Fruit fly (Drosophila melanogaster): ENCODE data around the gene CG10097.

CG10097 gene

DNA sequence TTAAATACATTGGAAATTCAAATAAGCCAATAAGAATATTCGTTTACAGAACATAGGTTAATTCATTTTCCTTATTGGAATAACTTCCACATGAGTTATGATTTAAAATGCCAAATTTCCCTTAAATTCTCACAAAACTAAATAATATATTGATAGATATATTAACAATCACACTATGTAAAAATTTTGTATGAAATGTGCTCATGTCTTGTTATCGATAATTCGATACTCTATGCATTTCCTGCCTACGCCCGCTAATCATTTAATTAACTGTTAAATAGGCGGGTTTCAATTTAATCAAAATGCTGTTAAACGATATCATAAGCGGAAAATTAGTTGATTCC, 30.5 kb upstream of the CG10097 start, which contains the start of gene NANS:
Gene NANS (plus strand): TSS at position 269 of the 344 bp plus-strand sequence.
- TF ChIP-seq rn (GFP tag; IDR thresholded peaks at IDR 0.05), result no peak
- TF ChIP-seq gl (tag; optimal IDR thresholded peaks at IDR 0.05), result no peak
- TF ChIP-seq EcR (GFP tag; optimal IDR thresholded peaks at IDR 0.05), result no peak
- TF ChIP-seq Pif1A (GFP tag; optimal IDR thresholded peaks at IDR 0.05), result no peak
- no peak for TF ChIP-seq CG15710 (tag; optimal IDR thresholded peaks at IDR 0.05)
- TF ChIP-seq CG14655 (GFP tag; optimal IDR thresholded peaks at IDR 0.05), result no peak
- no peak for TF ChIP-seq CG8301 (tag; optimal IDR thresholded peaks at IDR 0.05)
- no peak for TF ChIP-seq Ets98B (GFP tag; IDR thresholded peaks at IDR 0.05)
- TF ChIP-seq CG32121 (GFP tag; IDR thresholded peaks at IDR 0.05), result no peak
- no peak for TF ChIP-seq CG17806 (tag; optimal IDR thresholded peaks at IDR 0.05)
- no peak for TF ChIP-seq CG9948 (tag; optimal IDR thresholded peaks at IDR 0.05)
- no peak for TF ChIP-seq CG13204 (GFP tag; optimal IDR thresholded peaks at IDR 0.05)
- no peak for TF ChIP-seq D1 (tag; optimal IDR thresholded peaks at IDR 0.05)
- no peak for TF ChIP-seq CG12605 (GFP tag; IDR thresholded peaks at IDR 0.05)
- no peak for TF ChIP-seq CG8159 (tag; optimal IDR thresholded peaks at IDR 0.05)
- TF ChIP-seq CG10348 (GFP tag; IDR thresholded peaks at IDR 0.05), result no peak
- no peak for TF ChIP-seq fd96Ca (GFP tag; IDR thresholded peaks at IDR 0.05)
- no peak for TF ChIP-seq Pif1B (GFP tag; optimal IDR thresholded peaks at IDR 0.05)
- TF ChIP-seq CG4496 (GFP tag; IDR thresholded peaks at IDR 0.05), result no peak

DNA sequence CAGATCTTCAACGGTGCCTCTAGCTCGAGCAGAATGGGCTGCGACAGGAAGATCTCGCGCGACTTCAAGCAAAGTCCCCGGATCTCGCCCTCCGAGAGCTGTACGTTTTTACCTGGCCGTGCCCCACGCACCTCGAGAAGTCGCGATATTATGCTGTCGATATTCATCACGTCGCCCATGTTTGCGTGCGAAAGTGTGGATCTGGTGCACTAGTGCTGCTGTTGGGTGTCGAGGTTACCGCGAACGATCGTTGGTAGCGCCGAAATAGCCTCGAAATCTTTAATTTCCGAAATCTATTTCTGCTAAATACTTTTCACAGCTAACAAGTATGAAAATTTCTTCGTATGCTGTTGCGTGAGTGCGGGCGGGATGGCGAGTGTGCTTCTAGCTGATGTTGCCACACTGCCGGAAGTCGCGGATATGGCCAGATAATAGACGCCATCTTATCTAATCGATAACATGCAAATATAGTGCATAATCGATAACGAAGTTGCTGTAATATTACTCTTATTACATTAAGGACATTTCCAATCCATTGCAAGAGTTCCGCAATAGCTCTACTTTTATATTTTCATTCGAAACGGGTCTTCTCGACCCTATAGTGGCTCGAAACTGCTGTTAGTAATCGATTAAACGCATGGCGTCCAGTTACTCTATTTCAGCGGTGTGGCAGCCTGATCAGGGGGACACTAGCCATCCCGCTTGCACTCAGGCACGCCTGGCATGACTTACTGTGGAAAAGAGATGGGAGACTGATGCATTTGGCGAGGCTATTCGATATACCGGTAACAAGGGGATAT, 29.9 kb upstream of the CG10097 start, which contains the start of gene Pp1-87B:
Gene Pp1-87B (minus strand): TSS at position 408 of the 800 bp plus-strand sequence.
- no peak for TF ChIP-seq Ets98B (GFP tag; IDR thresholded peaks at IDR 0.05)
- TF ChIP-seq Snoo (tag; optimal IDR thresholded peaks at IDR 0.05), result peak; percentile 31
- TF ChIP-seq EcR (GFP tag; optimal IDR thresholded peaks at IDR 0.05), result no peak
- no peak for TF ChIP-seq gl (tag; optimal IDR thresholded peaks at IDR 0.05)
- TF ChIP-seq CG15710 (tag; optimal IDR thresholded peaks at IDR 0.05), result peak; percentile 10
- TF ChIP-seq Pif1A (GFP tag; optimal IDR thresholded peaks at IDR 0.05), result no peak

DNA sequence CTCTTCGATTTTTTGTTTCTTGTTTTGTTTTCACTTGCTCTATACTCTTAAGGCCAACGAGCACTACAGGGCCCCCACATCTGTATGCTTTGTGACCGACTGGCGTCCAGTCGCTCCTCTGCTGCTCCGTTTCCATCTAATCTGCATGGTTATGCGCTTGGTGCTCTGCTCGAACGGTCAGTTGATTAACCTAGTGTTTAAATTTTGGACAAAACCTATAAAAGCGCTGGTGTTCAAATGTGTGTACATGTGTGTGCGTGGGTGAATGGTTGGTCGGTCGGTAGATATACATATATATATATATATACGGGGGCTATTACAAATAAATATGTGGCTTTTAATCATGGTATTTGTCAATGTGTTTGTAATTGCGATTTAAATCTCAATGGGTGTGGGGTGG, 28.2 kb upstream of the CG10097 start:
- TF ChIP-seq CG34367 (tag; optimal IDR thresholded peaks at IDR 0.05) (no peak), Pif1B (GFP tag; optimal IDR thresholded peaks at IDR 0.05) (no peak), Snoo (tag; optimal IDR thresholded peaks at IDR 0.05) (no peak), CG9948 (tag; optimal IDR thresholded peaks at IDR 0.05) (no peak), CG32121 (GFP tag; IDR thresholded peaks at IDR 0.05) (no peak), CG17806 (tag; optimal IDR thresholded peaks at IDR 0.05) (no peak), EcR (GFP tag; optimal IDR thresholded peaks at IDR 0.05) (peak; percentile 2), CG13204 (GFP tag; optimal IDR thresholded peaks at IDR 0.05) (no peak)

DNA sequence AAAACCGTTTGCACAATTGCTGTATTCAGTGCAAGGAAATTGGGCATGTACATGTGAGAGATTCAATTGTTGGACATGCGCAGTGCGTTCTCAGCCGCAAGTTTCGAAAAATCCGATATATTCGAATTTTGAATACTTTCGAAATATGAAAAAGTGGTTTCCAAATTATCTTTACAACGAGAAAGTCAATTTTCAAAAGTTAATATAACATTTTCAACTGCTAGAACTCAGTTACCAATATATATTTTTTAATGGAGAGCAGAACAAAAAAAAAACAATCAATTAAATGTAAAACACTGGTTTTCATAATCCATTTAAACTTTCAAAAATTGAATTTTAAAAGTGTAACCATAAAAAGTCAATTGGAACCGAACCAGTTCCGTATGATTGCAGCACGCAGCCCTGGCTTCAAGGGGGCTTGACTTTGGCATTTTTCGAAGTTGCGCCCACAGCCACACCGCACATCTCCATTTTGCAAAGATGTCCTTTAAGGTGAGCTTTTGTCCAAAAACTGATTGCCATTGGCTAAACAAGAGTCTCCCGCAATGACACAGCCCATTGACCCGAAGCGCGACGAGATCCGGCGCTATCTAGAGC, 26.7 kb upstream of the CG10097 start, which contains the start of the genes Scgbeta and CG17202:
Gene Scgbeta (minus strand): TSS at position 51 of the 597 bp plus-strand sequence.
Gene CG17202 (plus strand): TSS at position 390 of the 597 bp plus-strand sequence.
- TF ChIP-seq Pif1A (GFP tag; optimal IDR thresholded peaks at IDR 0.05) (no peak), Ets98B (GFP tag; IDR thresholded peaks at IDR 0.05) (peak; percentile 22; the same call in 1 of the 2 replicates), CG34367 (tag; optimal IDR thresholded peaks at IDR 0.05) (no peak)

DNA sequence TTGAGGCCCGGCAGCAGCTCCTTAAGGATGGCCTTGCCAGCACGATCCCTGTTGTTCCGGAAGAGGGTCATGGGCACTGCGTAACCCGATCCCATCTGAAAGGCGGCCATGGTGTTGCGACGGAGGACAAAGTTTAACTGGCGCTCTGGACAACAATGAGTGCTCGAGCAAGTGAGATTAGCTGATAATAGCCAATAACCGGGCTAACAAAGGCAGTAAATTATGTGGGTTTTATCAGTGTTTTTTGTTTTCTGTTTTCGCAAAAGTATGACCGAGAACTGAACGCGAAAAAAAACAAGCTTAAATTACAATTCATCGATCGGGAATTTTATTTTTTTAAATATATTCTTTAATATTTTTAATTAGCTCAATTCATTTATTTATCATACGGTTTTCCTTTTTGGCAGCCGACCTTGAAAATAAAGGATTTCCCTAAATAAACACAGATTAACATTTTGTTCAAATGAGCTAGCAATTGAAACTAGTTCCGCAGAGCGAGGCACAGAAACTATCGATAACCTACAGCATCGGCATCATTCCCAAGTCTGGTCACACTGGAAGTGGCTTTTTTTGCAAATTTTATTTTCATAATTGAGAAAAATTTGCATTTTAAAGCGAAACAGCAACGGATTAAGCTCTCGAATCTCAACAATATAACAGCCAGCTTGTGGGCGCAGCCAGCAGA, 17.6 kb upstream of the CG10097 start, which contains the start of the genes Dip-C and pps:
Gene Dip-C (minus strand): TSS at position 486 of the 685 bp plus-strand sequence.
Gene pps (plus strand): TSS at position 555 of the 685 bp plus-strand sequence.
- no peak for TF ChIP-seq Snoo (tag; optimal IDR thresholded peaks at IDR 0.05)
- TF ChIP-seq Pif1A (GFP tag; optimal IDR thresholded peaks at IDR 0.05), result no peak
- no peak for TF ChIP-seq CG14655 (GFP tag; optimal IDR thresholded peaks at IDR 0.05)
- peak; percentile 24 for TF ChIP-seq EcR (GFP tag; optimal IDR thresholded peaks at IDR 0.05)

DNA sequence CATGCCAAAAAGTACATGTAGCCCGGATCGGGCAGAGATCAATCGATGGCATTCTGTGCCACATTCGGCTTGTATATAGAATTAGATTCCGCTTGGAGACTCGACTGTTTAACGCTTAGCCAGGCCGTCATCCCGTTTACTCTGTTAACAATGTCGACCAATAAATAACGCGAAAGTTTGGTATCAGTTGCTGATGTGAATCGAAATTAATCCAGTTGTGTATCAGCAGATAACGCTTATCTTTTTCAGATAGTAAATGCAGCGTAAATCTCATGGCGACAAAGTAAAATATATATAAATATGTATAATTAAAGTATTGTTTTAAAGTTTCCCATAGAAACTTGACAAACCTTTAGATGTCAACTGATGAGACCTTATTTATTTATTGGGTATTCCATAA, 15.7 kb upstream of the CG10097 start:
- TF ChIP-seq CG13204 (GFP tag; optimal IDR thresholded peaks at IDR 0.05) (no peak), CG8159 (tag; optimal IDR thresholded peaks at IDR 0.05) (no peak), D1 (tag; optimal IDR thresholded peaks at IDR 0.05) (no peak), Pif1B (GFP tag; optimal IDR thresholded peaks at IDR 0.05) (no peak), CG9948 (tag; optimal IDR thresholded peaks at IDR 0.05) (no peak), CG32121 (GFP tag; IDR thresholded peaks at IDR 0.05) (no peak), CG12605 (GFP tag; IDR thresholded peaks at IDR 0.05) (no peak), CG8301 (tag; optimal IDR thresholded peaks at IDR 0.05) (no peak), Pif1A (GFP tag; optimal IDR thresholded peaks at IDR 0.05) (no peak), CG15710 (tag; optimal IDR thresholded peaks at IDR 0.05) (no peak), gl (tag; optimal IDR thresholded peaks at IDR 0.05) (no peak), CG14655 (GFP tag; optimal IDR thresholded peaks at IDR 0.05) (no peak), CG4496 (GFP tag; IDR thresholded peaks at IDR 0.05) (no peak), rn (GFP tag; IDR thresholded peaks at IDR 0.05) (no peak), CG17806 (tag; optimal IDR thresholded peaks at IDR 0.05) (no peak)
